Worm (Caenorhabditis elegans) whole organism, late embryonic: ENCODE measurements around the gene txt-1.

Experiments used
- F13H6.1 ChIP-seq: sonication (generic microtip); optimal IDR thresholded peaks from 2 replicates; lab custom pipeline; 2016; ENCODE audit warnings: missing genetic modification characterization, missing compliant biosample characterization
- K09A11.1 ChIP-seq: sonication (generic microtip); optimal IDR thresholded peaks from 2 replicates; lab custom pipeline; 2017; ENCODE audit warnings: antibody characterized with exemption, mild to moderate bottlenecking, missing genetic modification characterization, missing compliant biosample characterization; ENCODE audit not compliant: insufficient read depth
- T23F11.4 ChIP-seq: fragments of 200-800 bp; sonication (Bioruptor generic); optimal IDR thresholded peaks from 2 replicates; lab custom pipeline; 2018; ENCODE audit warnings: mild to moderate bottlenecking, missing genetic modification characterization, missing compliant biosample characterization
- ahr-1 ChIP-seq: sonication (generic microtip); optimal IDR thresholded peaks from 2 replicates; lab custom pipeline; 2016; ENCODE audit warnings: missing genetic modification characterization, missing compliant biosample characterization
- ama-1 ChIP-seq: fragments of 150-350 bp; optimal IDR thresholded peaks from 2 replicates; lab custom pipeline; 2014
- ceh-14 ChIP-seq: sonication (generic microtip); optimal IDR thresholded peaks from 2 replicates; lab custom pipeline; 2016; ENCODE audit warnings: missing genotype, missing genetic modification characterization, missing compliant biosample characterization
- ceh-18 ChIP-seq: sonication (generic microtip); optimal IDR thresholded peaks from 2 replicates; lab custom pipeline; 2016; ENCODE audit warnings: missing genetic modification characterization, missing compliant biosample characterization
- ceh-19 ChIP-seq: fragments of 200-800 bp; sonication (Bioruptor generic); optimal IDR thresholded peaks from 2 replicates; lab custom pipeline; 2018; ENCODE audit warnings: mild to moderate bottlenecking, missing genetic modification characterization, missing compliant biosample characterization
- ceh-2 ChIP-seq: sonication (generic microtip); optimal IDR thresholded peaks from 2 replicates; lab custom pipeline; 2016; ENCODE audit warnings: missing genotype, missing genetic modification characterization, missing compliant biosample characterization
- ceh-22 ChIP-seq: sonication (generic microtip); optimal IDR thresholded peaks from 2 replicates; lab custom pipeline; 2017; ENCODE audit warnings: missing biosample characterization, missing genetic modification characterization
- ceh-24 ChIP-seq: sonication (generic microtip); optimal IDR thresholded peaks from 2 replicates; lab custom pipeline; 2016; ENCODE audit warnings: mild to moderate bottlenecking, missing genetic modification characterization, missing compliant biosample characterization
- ceh-30 ChIP-seq: fragments of 150-350 bp; optimal IDR thresholded peaks from 2 replicates; lab custom pipeline; 2014; ENCODE audit warnings: missing biosample characterization, missing genetic modification characterization
- ceh-34 ChIP-seq: sonication (generic microtip); optimal IDR thresholded peaks from 2 replicates; lab custom pipeline; 2016; ENCODE audit warnings: mild to moderate bottlenecking, missing genetic modification characterization, missing compliant biosample characterization
- ceh-45 ChIP-seq: fragments of 200-800 bp; sonication (Bioruptor generic); IDR thresholded peaks from 2 replicates; pipeline ENCODE4 v1.3.6; 2022; ENCODE audit warnings: missing genetic modification reagents, missing genetic modification characterization, missing compliant biosample characterization
- ceh-48 ChIP-seq: sonication (generic microtip); optimal IDR thresholded peaks from 2 replicates; lab custom pipeline; 2016; ENCODE audit warnings: missing genetic modification characterization, inconsistent platforms, missing compliant biosample characterization
- ceh-9 ChIP-seq: sonication (generic microtip); optimal IDR thresholded peaks from 2 replicates; lab custom pipeline; 2016; ENCODE audit warnings: mild to moderate bottlenecking, missing genetic modification characterization, inconsistent platforms, missing compliant biosample characterization
- che-1 ChIP-seq: sonication (generic microtip); optimal IDR thresholded peaks from 2 replicates; lab custom pipeline; 2016; ENCODE audit warnings: mild to moderate bottlenecking, missing genetic modification characterization, missing compliant biosample characterization
- elt-4 ChIP-seq: sonication (generic microtip); optimal IDR thresholded peaks from 2 replicates; lab custom pipeline; 2016; ENCODE audit warnings: missing genetic modification characterization, missing compliant biosample characterization
- eyg-1 ChIP-seq: sonication (generic microtip); optimal IDR thresholded peaks from 2 replicates; lab custom pipeline; 2016; ENCODE audit warnings: missing genotype, missing genetic modification characterization, missing compliant biosample characterization
- fax-1 ChIP-seq: sonication (generic microtip); optimal IDR thresholded peaks from 2 replicates; lab custom pipeline; 2016; ENCODE audit warnings: missing genotype, missing genetic modification characterization, missing compliant biosample characterization
- gmeb-2 ChIP-seq: sonication (generic microtip); optimal IDR thresholded peaks from 2 replicates; lab custom pipeline; 2016; ENCODE audit warnings: missing genetic modification characterization, inconsistent platforms, missing compliant biosample characterization
- hlh-13 ChIP-seq: fragments of 200-800 bp; sonication (Bioruptor generic); optimal IDR thresholded peaks from 2 replicates; lab custom pipeline; 2018; ENCODE audit warnings: mild to moderate bottlenecking, missing genetic modification characterization, missing compliant biosample characterization
- hlh-15 ChIP-seq: sonication (generic microtip); optimal IDR thresholded peaks from 2 replicates; lab custom pipeline; 2016; ENCODE audit warnings: missing genetic modification characterization, missing compliant biosample characterization
- hlh-8 ChIP-seq: sonication (generic microtip); optimal IDR thresholded peaks from 2 replicates; lab custom pipeline; 2016; ENCODE audit warnings: missing genotype, missing genetic modification characterization, missing compliant biosample characterization
- lim-6 ChIP-seq: sonication (generic microtip); optimal IDR thresholded peaks from 2 replicates; lab custom pipeline; 2016; ENCODE audit warnings: missing genetic modification characterization, missing compliant biosample characterization
- madf-2 ChIP-seq: sonication (generic microtip); optimal IDR thresholded peaks from 2 replicates; lab custom pipeline; 2017; ENCODE audit warnings: missing genetic modification characterization, missing compliant biosample characterization
- nfya-1 ChIP-seq: sonication (generic microtip); optimal IDR thresholded peaks from 2 replicates; lab custom pipeline; 2017; ENCODE audit warnings: missing genetic modification characterization, mild to moderate bottlenecking, missing compliant biosample characterization, antibody characterized with exemption, moderate library complexity
- nhr-232 ChIP-seq: sonication (generic microtip); optimal IDR thresholded peaks from 2 replicates; lab custom pipeline; 2016; ENCODE audit warnings: missing genetic modification characterization, missing compliant biosample characterization
- npax-4 ChIP-seq: sonication (generic microtip); optimal IDR thresholded peaks from 2 replicates; lab custom pipeline; 2016; ENCODE audit warnings: missing genetic modification characterization, missing compliant biosample characterization
- odd-2 ChIP-seq: sonication (generic microtip); optimal IDR thresholded peaks from 2 replicates; lab custom pipeline; 2017; ENCODE audit warnings: antibody characterized with exemption, mild to moderate bottlenecking, missing genetic modification characterization, missing compliant biosample characterization
- pat-9 ChIP-seq: fragments of 200-800 bp; sonication (Bioruptor generic); optimal IDR thresholded peaks from 2 replicates; lab custom pipeline; 2018; ENCODE audit warnings: mild to moderate bottlenecking, missing genetic modification characterization, moderate library complexity, missing compliant biosample characterization
- pax-1 ChIP-seq: fragments of 150-350 bp; optimal IDR thresholded peaks from 2 replicates; lab custom pipeline; 2014; ENCODE audit warnings: missing biosample characterization, missing genetic modification characterization
- pqm-1 ChIP-seq: sonication (generic microtip); optimal IDR thresholded peaks from 2 replicates; lab custom pipeline; 2016; ENCODE audit warnings: missing genetic modification characterization, missing compliant biosample characterization
- pros-1 ChIP-seq: fragments of 150-350 bp; optimal IDR thresholded peaks from 2 replicates; lab custom pipeline; 2014; ENCODE audit warnings: missing biosample characterization, missing genetic modification reagents, missing genetic modification characterization
- ref-2 ChIP-seq: sonication (generic microtip); optimal IDR thresholded peaks from 2 replicates; lab custom pipeline; 2016; ENCODE audit warnings: missing genetic modification characterization, missing compliant biosample characterization
- sox-2 ChIP-seq: fragments of 200-800 bp; sonication (Bioruptor generic); IDR thresholded peaks from 2 replicates; pipeline ENCODE4 v1.3.6; 2022; ENCODE audit warnings: missing genetic modification reagents, missing genetic modification characterization, missing compliant biosample characterization
- sox-4 ChIP-seq: sonication (generic microtip); optimal IDR thresholded peaks from 2 replicates; lab custom pipeline; 2017; ENCODE audit warnings: mild to moderate bottlenecking, missing genetic modification characterization, inconsistent platforms, missing compliant biosample characterization
- syd-9 ChIP-seq: sonication (generic microtip); optimal IDR thresholded peaks from 2 replicates; lab custom pipeline; 2016; ENCODE audit warnings: mild to moderate bottlenecking, missing genetic modification characterization, moderate library complexity, missing compliant biosample characterization
- tbx-7 ChIP-seq: sonication (generic microtip); optimal IDR thresholded peaks from 2 replicates; lab custom pipeline; 2016; ENCODE audit warnings: missing genotype, missing genetic modification characterization, missing compliant biosample characterization
- zip-5 ChIP-seq: sonication (generic microtip); optimal IDR thresholded peaks from 2 replicates; lab custom pipeline; 2016; ENCODE audit warnings: missing genetic modification characterization, missing compliant biosample characterization
- ztf-16 ChIP-seq: sonication (generic microtip); optimal IDR thresholded peaks from 2 replicates; lab custom pipeline; 2017; ENCODE audit warnings: missing genetic modification characterization, missing compliant biosample characterization

Gene txt-1

DNA sequence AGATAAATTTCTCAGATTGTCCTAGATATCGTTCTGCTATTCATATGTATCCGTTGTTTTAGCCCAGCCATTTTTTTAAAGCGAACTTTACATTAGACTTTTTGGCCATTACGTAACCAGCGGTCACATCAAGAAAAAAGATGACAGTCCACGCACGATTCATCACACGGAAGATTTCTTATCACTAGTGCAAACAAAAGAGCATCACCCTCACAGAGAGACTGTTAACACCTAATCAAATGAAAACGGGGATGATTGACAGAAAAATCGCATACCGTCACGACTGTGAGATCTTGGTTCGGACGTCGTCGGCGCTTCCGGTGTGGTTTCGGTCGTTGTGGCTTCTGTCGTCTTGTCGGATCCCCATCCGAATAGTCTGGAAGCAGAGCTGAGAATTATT, 29.3 kb upstream of the txt-1 start:
- no peak for TF ChIP-seq hlh-15 (tag; lab: Kevin White, UChicago)
- TF ChIP-seq pqm-1, result no peak
- no peak for TF ChIP-seq ceh-22 (tag; lab: Kevin White, UChicago)
- no peak for TF ChIP-seq hlh-13
- no peak for TF ChIP-seq pros-1 (tag; lab: Kevin White, UChicago)
- TF ChIP-seq ztf-16, result no peak
- no peak for TF ChIP-seq ceh-14 (tag; lab: Kevin White, UChicago)
- TF ChIP-seq, all 69 proteins: peak for 0

DNA sequence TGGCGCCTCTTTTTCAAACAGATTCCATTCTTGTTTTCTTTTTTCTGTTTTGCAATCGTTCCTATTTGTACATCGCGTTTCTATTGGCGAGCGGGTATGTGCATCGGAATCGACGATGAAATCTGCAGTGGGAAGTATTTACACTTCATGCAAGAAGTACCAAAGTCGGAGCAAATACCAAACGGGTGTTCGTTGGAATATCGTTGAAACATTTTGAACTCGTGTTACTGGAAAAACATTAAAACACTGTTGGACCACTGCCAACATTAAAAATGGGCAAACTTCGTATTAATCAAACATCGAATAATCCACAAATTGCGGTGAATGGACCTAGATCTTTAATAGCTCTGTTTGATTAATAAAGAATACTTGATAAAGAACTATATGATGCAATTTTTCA, 26.8 kb upstream of the txt-1 start, which contains the start of gene C23H3.9:
C23H3.9 (minus strand) TSS at position 101 of the 400 bp plus-strand sequence.
- TF ChIP-seq madf-2 (tag; lab: Kevin White, UChicago) (no peak), ref-2 (no peak), T23F11.4 (GFP tag; lab: Kevin White, UChicago) (no peak), syd-9 (tag; lab: Kevin White, UChicago) (no peak), ceh-9 (tag; lab: Kevin White, UChicago) (no peak), eyg-1 (tag; lab: Kevin White, UChicago) (no peak), sox-4 (tag; lab: Kevin White, UChicago) (no peak), ceh-45 (GFP tag; lab: Robert Waterston, UW) (no peak), ahr-1 (tag; lab: Kevin White, UChicago) (no peak), pax-1 (no peak), pat-9 (tag; lab: Kevin White, UChicago) (no peak), F13H6.1 (tag; lab: Kevin White, UChicago) (no peak), ceh-19 (GFP tag; lab: Kevin White, UChicago) (no peak)

DNA sequence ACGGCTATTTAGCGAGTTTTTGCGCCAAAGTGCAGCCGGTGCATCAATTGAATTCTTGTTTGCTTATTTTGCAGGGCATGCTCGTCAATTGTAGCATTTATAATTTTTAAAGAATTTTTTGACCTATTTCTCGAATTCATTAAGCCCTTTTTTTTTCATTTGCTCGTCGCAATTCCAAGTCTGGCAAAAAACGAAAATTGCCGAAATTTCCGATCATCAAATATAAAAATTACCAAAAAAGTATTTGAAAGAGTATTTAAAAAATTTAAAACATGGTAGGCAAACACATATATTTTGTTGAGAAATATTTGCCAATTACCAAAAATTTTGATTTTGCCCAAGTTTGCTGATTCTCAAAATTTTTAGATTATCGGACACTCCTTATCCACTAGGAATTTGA, 21.9 kb upstream of the txt-1 start, which contains the start of gene C50D2.6:
C50D2.6 (plus strand) TSS at position 301 of the 400 bp plus-strand sequence.
- TF ChIP-seq che-1 (tag; lab: Kevin White, UChicago), result no peak
- TF ChIP-seq ztf-16, result no peak
- TF ChIP-seq ceh-9 (tag; lab: Kevin White, UChicago), result no peak
- no peak for TF ChIP-seq elt-4 (tag; lab: Kevin White, UChicago)
- TF ChIP-seq ama-1 (lab: Kevin White, UChicago), result no peak
- no peak for TF ChIP-seq ceh-45 (GFP tag; lab: Robert Waterston, UW)
- no peak for TF ChIP-seq gmeb-2
- TF ChIP-seq ceh-34, result no peak
- TF ChIP-seq nfya-1 (tag; lab: Kevin White, UChicago), result no peak
- no peak for TF ChIP-seq hlh-15 (tag; lab: Kevin White, UChicago)
- TF ChIP-seq syd-9 (tag; lab: Kevin White, UChicago), result no peak
- TF ChIP-seq odd-2 (tag; lab: Kevin White, UChicago), result no peak
- no peak for TF ChIP-seq hlh-8 (tag; lab: Kevin White, UChicago)
- no peak for TF ChIP-seq zip-5 (tag; lab: Kevin White, UChicago)
- no peak for TF ChIP-seq K09A11.1 (tag; lab: Kevin White, UChicago)
- TF ChIP-seq npax-4 (tag; lab: Kevin White, UChicago), result no peak
- no peak for TF ChIP-seq pax-1
- TF ChIP-seq ceh-24, result no peak
- TF ChIP-seq ceh-19 (GFP tag; lab: Kevin White, UChicago), result no peak

DNA sequence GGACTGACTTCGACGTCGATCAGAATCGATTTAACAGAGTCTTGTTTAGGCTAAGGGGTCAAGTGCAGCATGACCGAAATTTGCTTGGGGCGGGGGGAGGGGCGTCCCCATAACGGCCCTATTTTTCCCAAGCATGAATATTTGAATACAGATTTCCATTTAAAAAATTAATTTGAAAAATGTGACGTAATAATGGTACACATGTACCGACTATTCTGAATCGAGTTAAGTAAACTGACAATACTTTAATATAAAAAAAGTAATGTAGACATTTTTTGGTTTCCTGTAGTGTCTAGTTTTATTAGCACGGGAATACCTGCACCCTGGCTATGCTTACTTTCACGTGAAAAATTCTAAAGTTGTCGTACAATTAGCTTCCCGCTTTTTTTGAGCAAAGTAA, 19.2 kb upstream of the txt-1 start:
- no peak for TF ChIP-seq ceh-18 (tag; lab: Kevin White, UChicago)

DNA sequence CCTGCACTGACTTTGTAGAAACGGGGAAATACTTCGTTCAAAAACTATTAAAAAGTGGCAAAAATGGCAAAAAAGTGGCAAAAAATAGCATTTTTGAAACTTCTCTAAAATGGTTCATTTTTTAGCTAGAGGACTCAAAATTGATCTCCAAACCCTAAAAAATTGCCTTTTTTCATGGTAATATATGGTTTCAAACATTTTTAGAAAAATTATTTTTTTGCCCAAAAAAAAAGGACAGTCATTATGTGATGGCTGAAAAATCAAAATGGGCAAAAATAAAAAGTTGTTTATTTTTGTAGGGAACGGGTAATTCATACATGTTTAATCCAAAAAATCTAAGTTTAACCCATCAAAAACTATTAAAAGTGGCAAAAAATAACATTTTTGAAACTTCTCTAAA, 18.1 kb upstream of the txt-1 start:
- TF ChIP-seq ceh-48, result no peak
- no peak for TF ChIP-seq ztf-16
- no peak for TF ChIP-seq syd-9 (tag; lab: Kevin White, UChicago)
- TF ChIP-seq lim-6 (tag; lab: Kevin White, UChicago), result no peak
- no peak for TF ChIP-seq eyg-1 (tag; lab: Kevin White, UChicago)
- TF ChIP-seq npax-4 (tag; lab: Kevin White, UChicago), result no peak
- TF ChIP-seq nhr-232 (tag; lab: Kevin White, UChicago), result no peak
- TF ChIP-seq fax-1 (tag; lab: Kevin White, UChicago), result no peak
- no peak for TF ChIP-seq pqm-1
- no peak for TF ChIP-seq ceh-30
- no peak for TF ChIP-seq tbx-7
- no peak for TF ChIP-seq F13H6.1 (tag; lab: Kevin White, UChicago)
- no peak for TF ChIP-seq ceh-9 (tag; lab: Kevin White, UChicago)
- no peak for TF ChIP-seq che-1 (tag; lab: Kevin White, UChicago)
- TF ChIP-seq madf-2 (tag; lab: Kevin White, UChicago), result no peak
- no peak for TF ChIP-seq ceh-2 (tag; lab: Kevin White, UChicago)
- TF ChIP-seq sox-2 (GFP tag; lab: Robert Waterston, UW), result no peak
- no peak for TF ChIP-seq ahr-1 (tag; lab: Kevin White, UChicago)
